Worm (Caenorhabditis elegans) whole organism, midembryonic: Measurements from ENCODE around the gene C56G2.4.

Experiments
- cog-1 ChIP-seq: sonication (generic microtip); optimal IDR thresholded peaks from 2 replicates; lab custom pipeline; 2016; ENCODE audit warnings: missing genetic modification characterization, missing compliant biosample characterization
- flt-1 ChIP-seq: fragments of 200-800 bp; sonication (Bioruptor generic); IDR thresholded peaks from 2 replicates; pipeline ENCODE4 v1.3.6; 2022; ENCODE audit warnings: missing genetic modification characterization, missing compliant biosample characterization
- klf-2 ChIP-seq: fragments of 200-800 bp; sonication (Bioruptor generic); conservative IDR thresholded peaks from 2 replicates; pipeline ENCODE4 v1.3.6; 2022; ENCODE audit warnings: missing genetic modification reagents, missing genetic modification characterization, missing compliant biosample characterization
- med-1 ChIP-seq: sonication (generic microtip); optimal IDR thresholded peaks from 2 replicates; lab custom pipeline; 2017; ENCODE audit warnings: missing genetic modification characterization, mild to moderate bottlenecking, missing compliant biosample characterization, antibody characterized with exemption, missing genetic modification reagents; ENCODE audit not compliant: insufficient read depth
- ref-1 ChIP-seq: fragments of 200-800 bp; sonication (Bioruptor generic); conservative IDR thresholded peaks from 2 replicates; pipeline ENCODE4 v1.3.6; 2022; ENCODE audit warnings: missing genetic modification reagents, missing genetic modification characterization, missing compliant biosample characterization
- tab-1 ChIP-seq: fragments of 200-800 bp; sonication (Bioruptor generic); IDR thresholded peaks from 2 replicates; pipeline ENCODE4 v1.3.6; 2022; ENCODE audit warnings: missing genetic modification characterization, missing compliant biosample characterization
- ztf-23 ChIP-seq: fragments of 200-800 bp; sonication (Bioruptor generic); IDR thresholded peaks from 2 replicates; pipeline ENCODE4 v1.3.6; 2022; ENCODE audit warnings: missing genetic modification reagents, missing genetic modification characterization, missing compliant biosample characterization
- ztf-29 ChIP-seq: fragments of 200-800 bp; sonication (Bioruptor generic); IDR thresholded peaks from 2 replicates; pipeline ENCODE4 v1.3.6; 2022; ENCODE audit warnings: missing genetic modification reagents, missing genetic modification characterization, missing compliant biosample characterization

ce11 chrIII:6315515-6315914, 16.0 kb upstream of the C56G2.4 start:
- TF ChIP-seq cog-1 (tag; lab: Kevin White, UChicago) (no peak), ztf-29 (no peak), ref-1 (GFP tag; lab: Robert Waterston, UW) (no peak), med-1 (GFP tag; lab: Kevin White, UChicago) (no peak), ztf-23 (no peak), flt-1 (GFP tag; lab: Robert Waterston, UW) (no peak), tab-1 (GFP tag; lab: Robert Waterston, UW) (no peak), klf-2 (GFP tag; lab: Robert Waterston, UW) (no peak)
